Fruit fly (Drosophila melanogaster) whole organism, embryonic: ENCODE measurements around the gene ham.

Experiments used
- Atf6 ChIP-seq: fragments of 200-800 bp; sonication (Bioruptor generic); IDR thresholded peaks from 2 replicates; pipeline ENCODE4 v1.3.6; 2022; ENCODE audit warnings: missing biosample characterization, missing genetic modification characterization
- C15 ChIP-seq: fragments of 200-800 bp; sonication (Bioruptor generic); IDR thresholded peaks from 3 replicates; pipeline ENCODE4 v1.3.6; 2022; ENCODE audit warnings: missing biosample characterization, missing genetic modification characterization
- CG10274 ChIP-seq: fragments of 200-800 bp; sonication (Bioruptor generic); optimal IDR thresholded peaks from 3 replicates; lab custom pipeline; 2017; ENCODE audit warnings: missing biosample characterization, mild to moderate bottlenecking, missing genetic modification characterization
- CG10366 ChIP-seq: fragments of 200-800 bp; sonication (Bioruptor generic); IDR thresholded peaks from 2 replicates; pipeline ENCODE4 v1.3.6; 2022; ENCODE audit warnings: missing biosample characterization, missing genetic modification characterization
- CG10565 ChIP-seq: fragments of 200-800 bp; sonication (Bioruptor generic); optimal IDR thresholded peaks from 3 replicates; lab custom pipeline; 2016; ENCODE audit warnings: missing biosample characterization, mild to moderate bottlenecking, missing genetic modification characterization
- CG10654 ChIP-seq: fragments of 200-800 bp; sonication (Bioruptor generic); optimal IDR thresholded peaks from 2 replicates; lab custom pipeline; 2016; ENCODE audit warnings: missing biosample characterization, missing genetic modification characterization
- CG11504 ChIP-seq: fragments of 200-800 bp; sonication (Bioruptor generic); optimal IDR thresholded peaks from 3 replicates; lab custom pipeline; 2019; ENCODE audit warnings: missing biosample characterization, mild to moderate bottlenecking, missing genetic modification characterization, moderate library complexity
- CG12104 ChIP-seq: fragments of 200-800 bp; sonication (Bioruptor generic); optimal IDR thresholded peaks from 3 replicates; lab custom pipeline; 2016; ENCODE audit warnings: missing biosample characterization, missing genetic modification characterization
- CG12391 ChIP-seq: fragments of 200-800 bp; sonication (Bioruptor generic); optimal IDR thresholded peaks from 3 replicates; lab custom pipeline; 2018; ENCODE audit warnings: missing biosample characterization, mild to moderate bottlenecking, missing genetic modification characterization, moderate library complexity
- CG13424 ChIP-seq: fragments of 200-800 bp; sonication (Bioruptor generic); optimal IDR thresholded peaks from 2 replicates; lab custom pipeline; 2019; ENCODE audit warnings: missing biosample characterization, mild to moderate bottlenecking, missing genetic modification characterization, moderate library complexity
- CG13894 ChIP-seq: fragments of 200-800 bp; sonication (Bioruptor generic); optimal IDR thresholded peaks from 3 replicates; lab custom pipeline; 2018; ENCODE audit warnings: missing biosample characterization, mild to moderate bottlenecking, missing genetic modification characterization, moderate library complexity
- CG1603 ChIP-seq: fragments of 200-800 bp; sonication (Bioruptor generic); optimal IDR thresholded peaks from 2 replicates; lab custom pipeline; 2019; ENCODE audit warnings: missing biosample characterization, mild to moderate bottlenecking, missing genetic modification characterization, moderate library complexity
- CG1647 ChIP-seq: fragments of 200-800 bp; sonication (Bioruptor generic); optimal IDR thresholded peaks from 3 replicates; lab custom pipeline; 2016; ENCODE audit warnings: missing biosample characterization, missing genetic modification characterization
- CG17802 ChIP-seq: fragments of 200-800 bp; sonication (Bioruptor generic); optimal IDR thresholded peaks from 2 replicates; lab custom pipeline; 2018; ENCODE audit warnings: missing biosample characterization, mild to moderate bottlenecking, missing genetic modification characterization, moderate library complexity
- CG18262 ChIP-seq: fragments of 200-800 bp; optimal IDR thresholded peaks from 3 replicates; lab custom pipeline; 2019; ENCODE audit warnings: missing biosample characterization, mild to moderate bottlenecking, missing genetic modification characterization, moderate library complexity
- CG18619 ChIP-seq: fragments of 200-800 bp; sonication (Bioruptor generic); optimal IDR thresholded peaks from 3 replicates; lab custom pipeline; 2017; ENCODE audit warnings: missing biosample characterization, mild to moderate bottlenecking, missing genetic modification characterization
- CG2712 ChIP-seq: fragments of 200-800 bp; optimal IDR thresholded peaks from 3 replicates; lab custom pipeline; 2019; ENCODE audit warnings: missing biosample characterization, mild to moderate bottlenecking, missing genetic modification characterization, moderate library complexity
- CG3163 ChIP-seq: fragments of 200-800 bp; sonication (Bioruptor generic); optimal IDR thresholded peaks from 3 replicates; lab custom pipeline; 2016; ENCODE audit warnings: missing biosample characterization, missing genetic modification characterization
- CG3281 ChIP-seq: fragments of 200-800 bp; sonication (Bioruptor generic); optimal IDR thresholded peaks from 3 replicates; lab custom pipeline; 2017; ENCODE audit warnings: missing biosample characterization, mild to moderate bottlenecking, missing genetic modification characterization
- CG33213 ChIP-seq: fragments of 200-800 bp; sonication (Bioruptor generic); optimal IDR thresholded peaks from 3 replicates; lab custom pipeline; 2016; ENCODE audit warnings: missing biosample characterization, missing genetic modification characterization
- CG3726 ChIP-seq: fragments of 200-800 bp; sonication (Bioruptor generic); IDR thresholded peaks from 3 replicates; pipeline ENCODE4, ENCODE4 v1.3.6; 2022; ENCODE audit warnings: missing biosample characterization, missing genetic modification characterization
- CG4404 ChIP-seq: fragments of 200-800 bp; sonication (Bioruptor generic); IDR thresholded peaks from 2 replicates; pipeline ENCODE4 v1.3.6; 2022; ENCODE audit warnings: missing biosample characterization, missing genetic modification characterization
- CG4730 ChIP-seq: fragments of 200-800 bp; sonication (Bioruptor generic); IDR thresholded peaks from 2 replicates; pipeline ENCODE4 v1.3.6; 2022; ENCODE audit warnings: missing biosample characterization, missing genetic modification characterization
- CG7928 ChIP-seq: fragments of 200-800 bp; sonication (Bioruptor generic); optimal IDR thresholded peaks from 2 replicates; lab custom pipeline; 2017; ENCODE audit warnings: missing biosample characterization, mild to moderate bottlenecking, missing genetic modification characterization
- CG9437 ChIP-seq: fragments of 200-800 bp; sonication (Bioruptor generic); optimal IDR thresholded peaks from 2 replicates; lab custom pipeline; 2018; ENCODE audit warnings: missing biosample characterization, mild to moderate bottlenecking, missing genetic modification characterization
- CkIIα-i1 ChIP-seq: fragments of 200-800 bp; sonication (Bioruptor generic); IDR thresholded peaks from 2 replicates; pipeline ENCODE4 v1.3.6; 2022; ENCODE audit warnings: missing biosample characterization, missing genetic modification characterization
- Dek ChIP-seq: fragments of 200-800 bp; sonication (Bioruptor generic); optimal IDR thresholded peaks from 3 replicates; lab custom pipeline; 2019; ENCODE audit warnings: missing biosample characterization, mild to moderate bottlenecking, missing genetic modification characterization, moderate library complexity
- ERR ChIP-seq: fragments of 200-800 bp; sonication (Bioruptor generic); optimal IDR thresholded peaks from 2 replicates; lab custom pipeline; 2016; ENCODE audit warnings: missing biosample characterization, missing genetic modification characterization
- Eip74EF ChIP-seq, 2 experiments: fragments of 200-800 bp in 1 of 2; fragments of >200 bp in 1 of 2; sonication (Bioruptor generic) in 1 of 2; optimal IDR thresholded peaks; 2 replicates each; lab custom pipeline; 2017 to 2019; ENCODE audit warnings: missing biosample characterization in 2 of 2, missing genetic modification characterization in 2 of 2, mild to moderate bottlenecking in 1 of 2, moderate library complexity in 1 of 2
- H2.0 ChIP-seq: fragments of 200-800 bp; sonication (Bioruptor generic); IDR thresholded peaks from 2 replicates; pipeline ENCODE4 v1.3.6; 2022; ENCODE audit warnings: missing biosample characterization, missing genetic modification characterization
- HmgD ChIP-seq: fragments of 200-800 bp; sonication (Bioruptor generic); optimal IDR thresholded peaks from 3 replicates; lab custom pipeline; 2016; ENCODE audit warnings: missing biosample characterization, missing genetic modification characterization
- Hmr ChIP-seq: fragments of 200-800 bp; sonication (Bioruptor generic); optimal IDR thresholded peaks from 3 replicates; lab custom pipeline; 2017; ENCODE audit warnings: mild to moderate bottlenecking, missing biosample characterization, missing genetic modification reagents, missing genetic modification characterization
- Hmx ChIP-seq: fragments of 200-800 bp; sonication (Bioruptor generic); optimal IDR thresholded peaks from 2 replicates; lab custom pipeline; 2016; ENCODE audit warnings: missing biosample characterization, missing genetic modification characterization
- Lpt ChIP-seq: fragments of >200 bp; optimal IDR thresholded peaks from 2 replicates; lab custom pipeline; 2018; ENCODE audit warnings: missing biosample characterization, missing genetic modification characterization
- Med ChIP-seq: fragments of 200-800 bp; sonication (Bioruptor generic); peaks from one replicate; lab custom pipeline; 2016; ENCODE audit warnings: missing biosample characterization, missing genetic modification characterization, mild to moderate bottlenecking, inconsistent platforms, moderate library complexity
- Pdp1 ChIP-seq, 2 experiments: fragments of 200-800 bp; sonication (Bioruptor generic); optimal IDR thresholded peaks; 3 replicates each; lab custom pipeline; 2016; ENCODE audit warnings: missing biosample characterization in 2 of 2, missing genetic modification characterization in 2 of 2, mild to moderate bottlenecking in 1 of 2, moderate library complexity in 1 of 2
- aop ChIP-seq: fragments of 200-800 bp; sonication (Bioruptor generic); IDR thresholded peaks from 2 replicates; pipeline ENCODE4 v1.3.6; 2022; ENCODE audit warnings: missing biosample characterization, missing genetic modification characterization
- az2 ChIP-seq: fragments of 200-800 bp; sonication (Bioruptor generic); optimal IDR thresholded peaks from 3 replicates; lab custom pipeline; 2016; ENCODE audit warnings: missing biosample characterization, missing genetic modification characterization
- bbx ChIP-seq: fragments of 200-800 bp; sonication (Bioruptor generic); IDR thresholded peaks from 2 replicates; pipeline ENCODE4 v1.3.6; 2022; ENCODE audit warnings: missing biosample characterization, missing genetic modification characterization; ENCODE audit not compliant: partially characterized antibody
- bcd ChIP-seq: fragments of 200-800 bp; sonication (Bioruptor generic); optimal IDR thresholded peaks from 2 replicates; lab custom pipeline; 2017; ENCODE audit warnings: missing biosample characterization, mild to moderate bottlenecking, missing genetic modification characterization
- chm ChIP-seq: fragments of 200-800 bp; sonication (Bioruptor generic); IDR thresholded peaks from 2 replicates; pipeline ENCODE4 v1.3.6; 2022; ENCODE audit warnings: missing biosample characterization, missing genetic modification characterization
- dati ChIP-seq: fragments of 200-800 bp; sonication (Bioruptor generic); IDR thresholded peaks from 2 replicates; pipeline ENCODE4 v1.3.6; 2022; ENCODE audit warnings: missing biosample characterization, missing genetic modification characterization
- dmrt11E ChIP-seq: fragments of 200-800 bp; sonication (Bioruptor generic); optimal IDR thresholded peaks from 3 replicates; lab custom pipeline; 2018; ENCODE audit warnings: missing biosample characterization, mild to moderate bottlenecking, missing genetic modification characterization, moderate library complexity
- dysf ChIP-seq: fragments of 200-800 bp; sonication (Bioruptor generic); IDR thresholded peaks from 3 replicates; pipeline ENCODE4 v1.3.6; 2022; ENCODE audit warnings: missing biosample characterization, missing genetic modification characterization
- gem ChIP-seq: fragments of 200-800 bp; sonication (Bioruptor generic); optimal IDR thresholded peaks from 2 replicates; lab custom pipeline; 2019; ENCODE audit warnings: missing biosample characterization, mild to moderate bottlenecking, missing genetic modification characterization, moderate library complexity
- ham ChIP-seq: fragments of 200-800 bp; sonication (Bioruptor generic); IDR thresholded peaks from 2 replicates; pipeline ENCODE4 v1.3.6; 2022; ENCODE audit warnings: missing biosample characterization, missing genetic modification characterization
- kay ChIP-seq: fragments of 200-800 bp; sonication (Bioruptor generic); optimal IDR thresholded peaks from 2 replicates; lab custom pipeline; 2016; ENCODE audit warnings: missing biosample characterization, missing genetic modification characterization
- lab ChIP-seq: fragments of 200-800 bp; sonication (Bioruptor generic); optimal IDR thresholded peaks from 3 replicates; lab custom pipeline; 2017; ENCODE audit warnings: missing biosample characterization, missing genetic modification characterization, mild to moderate bottlenecking, moderate library complexity, missing genetic modification reagents
- odd ChIP-seq: fragments of 200-800 bp; sonication (Bioruptor generic); optimal IDR thresholded peaks from 2 replicates; lab custom pipeline; 2017; ENCODE audit warnings: missing biosample characterization, mild to moderate bottlenecking, missing genetic modification characterization
- pnt ChIP-seq: fragments of 200-800 bp; sonication (Bioruptor generic); optimal IDR thresholded peaks from 3 replicates; lab custom pipeline; 2016; ENCODE audit warnings: missing biosample characterization, missing genetic modification characterization

ham gene

dm6 chr2L:18805637-18806403 lies 13.1 kb upstream of the ham start (continued):
- TF ChIP-seq Hmx (GFP tag; lab: Kevin White, UChicago) (no peak), odd (GFP tag; lab: Kevin White, UChicago) (no peak), kay (no peak), CG4404 (no peak), CG3726 (GFP tag; lab: Robert Waterston, UW) (no peak), CG1603 (peak; percentile 14), C15 (no peak), CG13894 (tag; lab: Kevin White, UChicago) (no peak), Atf6 (GFP tag; lab: Robert Waterston, UW) (no peak), dati (GFP tag; lab: Robert Waterston, UW) (no peak), gem (peak; percentile 39), Pdp1 (GFP tag; optimal IDR thresholded peaks at IDR 0.05; lab: Kevin White, UChicago) (no peak), CG12391 (peak; percentile 6), CG10366 (GFP tag; lab: Robert Waterston, UW) (no peak), CG3281 (GFP tag; lab: Kevin White, UChicago) (no peak), Hmr (no peak), CG13424 (tag; lab: Kevin White, UChicago) (no peak), CG7928 (GFP tag; lab: Kevin White, UChicago) (no peak), H2.0 (no peak), CG11504 (tag; lab: Kevin White, UChicago) (peak; percentile 2), CG18262 (tag; lab: Kevin White, UChicago) (peak; percentile 16), dysf (no peak), CG10274 (GFP tag; lab: Kevin White, UChicago) (no peak), ERR (no peak), aop (no peak), bcd (no peak), CG4730 (no peak), ham (GFP tag; lab: Robert Waterston, UW) (0 out of 2 replicates have a peak, but pooled peaks have one; percentile 5), CG17802 (no peak), lab (GFP tag; lab: Kevin White, UChicago) (no peak), pnt (GFP tag; lab: Kevin White, UChicago) (no peak), az2 (no peak), dmrt11E (tag; lab: Kevin White, UChicago) (peak; percentile 26), CG10654 (no peak), Med (GFP tag; lab: Kevin White, UChicago) (peak; percentile 66), CG1647 (GFP tag; lab: Kevin White, UChicago) (no peak), CG33213 (GFP tag; lab: Kevin White, UChicago) (no peak), CG9437 (no peak), CG18619 (GFP tag; lab: Kevin White, UChicago) (no peak), Eip74EF (GFP tag; optimal IDR thresholded peaks at IDR 0.05; lab: Kevin White, UChicago) (no peak), Dek (tag; lab: Kevin White, UChicago) (no peak), HmgD (GFP tag; lab: Kevin White, UChicago) (no peak), CG10565 (no peak), CG3163 (GFP tag; lab: Kevin White, UChicago) (no peak), CG2712 (tag; lab: Kevin White, UChicago) (peak; percentile 31), CkIIα-i1 (no peak), chm (GFP tag; lab: Robert Waterston, UW) (no peak), bbx (no peak), Lpt (no peak), CG12104 (GFP tag; lab: Kevin White, UChicago) (no peak)
